Fruit fly (Drosophila melanogaster) whole organism, adult: ENCODE measurements around the gene CG32816.

Source experiments
- CG11617 ChIP-seq: fragments of 200-800 bp; sonication (Bioruptor generic); optimal IDR thresholded peaks from 2 replicates; lab custom pipeline; 2017; ENCODE audit warnings: mild to moderate bottlenecking, missing biosample characterization, missing genetic modification reagents, missing genetic modification characterization
- CG12768 ChIP-seq: fragments of 200-800 bp; sonication (Bioruptor generic); optimal IDR thresholded peaks from 2 replicates; lab custom pipeline; 2017; ENCODE audit warnings: missing biosample characterization, missing genetic modification characterization, mild to moderate bottlenecking, moderate library complexity, missing genetic modification reagents
- CG14711 ChIP-seq: fragments of 200-800 bp; sonication (Bioruptor generic); optimal IDR thresholded peaks from 2 replicates; lab custom pipeline; 2018; ENCODE audit warnings: missing biosample characterization, mild to moderate bottlenecking, missing genetic modification characterization, moderate library complexity
- CG1620 ChIP-seq: fragments of 200-800 bp; sonication (Bioruptor generic); optimal IDR thresholded peaks from 2 replicates; lab custom pipeline; 2016; ENCODE audit warnings: missing biosample characterization, missing genetic modification characterization
- CG33017 ChIP-seq: fragments of 200-800 bp; sonication (Bioruptor generic); optimal IDR thresholded peaks from 2 replicates; lab custom pipeline; 2018; ENCODE audit warnings: missing biosample characterization, mild to moderate bottlenecking, missing genetic modification characterization, moderate library complexity
- CG5204 ChIP-seq: fragments of 200-800 bp; sonication (Bioruptor generic); optimal IDR thresholded peaks from 2 replicates; lab custom pipeline; 2016; ENCODE audit warnings: missing biosample characterization, missing genetic modification characterization
- CG7045 ChIP-seq: fragments of 200-800 bp; sonication (Bioruptor generic); optimal IDR thresholded peaks from 2 replicates; lab custom pipeline; 2017; ENCODE audit warnings: missing biosample characterization, mild to moderate bottlenecking, missing genetic modification characterization
- CG7101 ChIP-seq: fragments of 200-800 bp; sonication (Bioruptor generic); optimal IDR thresholded peaks from 2 replicates; lab custom pipeline; 2018; ENCODE audit warnings: missing biosample characterization, mild to moderate bottlenecking, missing genetic modification characterization, moderate library complexity
- Clk ChIP-seq: fragments of 200-800 bp; sonication (Bioruptor generic); optimal IDR thresholded peaks from 2 replicates; lab custom pipeline; 2017; ENCODE audit warnings: missing biosample characterization, missing genetic modification characterization
- Crg-1 ChIP-seq: fragments of 200-800 bp; sonication (Bioruptor generic); optimal IDR thresholded peaks from 2 replicates; lab custom pipeline; 2016; ENCODE audit warnings: missing biosample characterization, missing genetic modification characterization
- Hr96 ChIP-seq: fragments of 200-800 bp; sonication (Bioruptor generic); optimal IDR thresholded peaks from 2 replicates; lab custom pipeline; 2016; ENCODE audit warnings: missing biosample characterization, missing genetic modification characterization
- Mnt ChIP-seq: fragments of 200-800 bp; sonication (Bioruptor generic); optimal IDR thresholded peaks from 2 replicates; lab custom pipeline; 2016; ENCODE audit warnings: missing biosample characterization, mild to moderate bottlenecking, missing genetic modification characterization
- bab1 ChIP-seq: fragments of 200-800 bp; sonication (Bioruptor generic); optimal IDR thresholded peaks from 3 replicates; lab custom pipeline; 2019; ENCODE audit warnings: missing biosample characterization, mild to moderate bottlenecking, missing genetic modification characterization, moderate library complexity
- cic ChIP-seq: fragments of 200-800 bp; sonication (Bioruptor generic); optimal IDR thresholded peaks from 2 replicates; lab custom pipeline; 2017; ENCODE audit warnings: missing biosample characterization, mild to moderate bottlenecking, missing genetic modification characterization, moderate library complexity
- cnc ChIP-seq, 2 experiments: fragments of >200 bp; optimal IDR thresholded peaks; 2 replicates each; lab custom pipeline; 2017
- kay ChIP-seq: fragments of 200-800 bp; sonication (Bioruptor generic); peaks from one replicate; lab custom pipeline; 2016; ENCODE audit warnings: missing biosample characterization, missing genetic modification characterization, borderline replicate concordance
- ovo ChIP-seq: fragments of 200-800 bp; sonication (Bioruptor generic); optimal IDR thresholded peaks from 2 replicates; lab custom pipeline; 2016; ENCODE audit warnings: missing biosample characterization, missing genetic modification characterization
- pad ChIP-seq: fragments of 200-800 bp; sonication (Bioruptor generic); optimal IDR thresholded peaks from 3 replicates; lab custom pipeline; 2017; ENCODE audit warnings: missing biosample characterization, missing genetic modification characterization, mild to moderate bottlenecking, moderate library complexity, missing genetic modification reagents
- tj ChIP-seq: fragments of 200-800 bp; sonication (Bioruptor generic); optimal IDR thresholded peaks from 3 replicates; lab custom pipeline; 2017; ENCODE audit warnings: missing biosample characterization, mild to moderate bottlenecking, missing genetic modification characterization, moderate library complexity

CG32816 gene

DNA sequence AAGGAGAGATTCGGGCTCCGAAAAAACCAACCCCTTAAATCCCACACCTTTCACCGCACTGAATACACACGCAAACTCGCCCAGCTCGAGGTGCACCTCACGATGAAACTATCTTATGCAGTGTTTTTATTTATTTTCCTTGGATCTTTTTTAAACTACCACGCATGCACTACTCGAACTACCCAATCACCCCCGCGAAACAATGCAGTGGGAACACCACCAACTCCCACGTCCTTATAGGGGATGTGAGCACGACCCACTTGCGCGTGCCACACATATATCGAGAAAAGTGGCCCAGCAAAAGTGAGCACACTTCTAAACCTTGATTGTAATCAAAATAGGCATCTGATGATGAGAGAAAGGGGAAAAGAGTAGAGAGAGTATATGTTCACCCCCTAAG is 194.0 kb downstream of the CG32816 start:
- TF ChIP-seq cnc (optimal IDR thresholded peaks at IDR 0.05; lab: Kevin White, UChicago) = no peak
- TF ChIP-seq CG1620 (GFP tag; lab: Kevin White, UChicago) = no peak
- TF ChIP-seq CG7101 (tag; lab: Kevin White, UChicago) = no peak
- TF ChIP-seq ovo (GFP tag; lab: Kevin White, UChicago) = no peak
- TF ChIP-seq tj (GFP tag; lab: Kevin White, UChicago) = no peak
- no peak for TF ChIP-seq CG7045
- no peak for TF ChIP-seq cic
- TF ChIP-seq Mnt (GFP tag; lab: Kevin White, UChicago) = no peak
- TF ChIP-seq Crg-1 (GFP tag; lab: Kevin White, UChicago) = no peak

DNA sequence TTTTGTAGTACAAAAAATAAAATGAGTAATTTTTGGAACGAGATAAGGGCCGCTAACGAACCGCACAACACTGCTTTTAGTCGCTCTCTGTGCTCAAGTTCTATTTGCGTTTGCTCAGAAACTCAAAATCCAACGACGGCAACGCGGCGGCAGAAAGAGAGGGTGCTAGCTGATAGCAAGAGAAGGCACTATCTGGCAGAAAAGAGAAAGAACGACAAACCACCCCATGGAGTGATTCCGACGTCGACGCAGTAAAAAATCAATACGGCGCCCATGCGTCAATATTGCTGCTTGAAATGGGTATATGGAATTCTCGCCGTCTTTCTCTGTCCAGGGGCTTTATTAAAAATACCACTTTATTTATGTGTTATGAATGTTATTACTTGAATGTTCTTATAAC is 194.5 kb downstream of the CG32816 start:
- TF ChIP-seq tj (GFP tag; lab: Kevin White, UChicago) = peak; percentile 25
- no peak for TF ChIP-seq bab1 (GFP tag; lab: Kevin White, UChicago)

DNA sequence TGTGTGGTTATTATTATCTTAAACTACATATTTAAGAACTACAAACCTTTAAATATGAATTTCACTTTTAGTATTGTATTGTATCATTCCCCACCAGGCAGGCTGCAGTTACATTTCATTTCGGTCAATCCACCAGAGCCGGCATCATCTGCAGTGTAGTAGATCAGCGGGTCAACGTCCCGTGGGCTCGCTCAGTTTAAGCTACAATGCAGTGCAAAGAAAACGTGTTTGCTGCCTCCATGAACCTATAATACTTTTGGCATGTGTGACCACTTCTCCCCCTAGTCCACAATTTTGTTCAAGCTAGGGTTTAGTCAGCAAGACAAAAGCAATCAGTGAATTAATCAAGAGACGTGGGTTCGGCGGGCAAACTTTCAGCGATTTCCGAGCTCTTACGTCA is 202.5 kb downstream of the CG32816 start:
- TF ChIP-seq ovo (GFP tag; lab: Kevin White, UChicago) = no peak
- no peak for TF ChIP-seq CG14711 (tag; lab: Kevin White, UChicago)
- TF ChIP-seq CG11617 (GFP tag; lab: Kevin White, UChicago) = no peak
- no peak for TF ChIP-seq Mnt (GFP tag; lab: Kevin White, UChicago)
- no peak for TF ChIP-seq Crg-1 (GFP tag; lab: Kevin White, UChicago)
- no peak for TF ChIP-seq Clk (GFP tag; lab: Kevin White, UChicago)
- no peak for TF ChIP-seq CG7101 (tag; lab: Kevin White, UChicago)
- TF ChIP-seq Hr96 (GFP tag; lab: Kevin White, UChicago) = no peak
- no peak for TF ChIP-seq CG5204 (GFP tag; lab: Kevin White, UChicago)
- TF ChIP-seq kay (GFP tag; lab: Kevin White, UChicago) = no peak
- no peak for TF ChIP-seq CG33017
- no peak for TF ChIP-seq cic

DNA sequence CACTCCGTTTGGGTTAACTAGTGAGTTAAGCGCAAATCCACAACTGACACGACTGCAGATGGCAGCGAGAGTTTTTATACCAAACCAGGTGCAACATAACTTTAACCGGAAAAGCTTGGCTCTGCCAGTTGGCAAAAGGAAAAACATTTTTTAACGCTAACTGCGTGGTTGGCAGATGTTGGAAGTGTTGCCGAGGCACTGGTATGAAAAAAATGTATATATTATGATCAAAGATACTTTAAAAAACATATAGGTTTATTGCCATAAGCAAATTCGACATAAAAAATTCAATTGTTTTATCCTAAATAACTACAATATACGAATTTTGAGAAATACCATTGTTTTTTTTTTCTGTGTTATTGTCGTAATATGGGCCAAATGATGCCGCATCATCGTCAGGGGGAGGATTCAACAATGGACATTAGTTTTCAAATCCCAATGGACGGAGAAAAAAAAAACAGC is 203.5 kb downstream of the CG32816 start, which contains the start of gene CG13376:
CG13376 (minus strand) TSS at position 51 of the 462 bp plus-strand sequence.
- TF ChIP-seq CG12768 (GFP tag; lab: Kevin White, UChicago) (no peak), pad (no peak), Crg-1 (GFP tag; lab: Kevin White, UChicago) (no peak), CG14711 (tag; lab: Kevin White, UChicago) (no peak), CG33017 (no peak), CG11617 (GFP tag; lab: Kevin White, UChicago) (no peak), CG5204 (GFP tag; lab: Kevin White, UChicago) (no peak)
